Fruit fly (Drosophila melanogaster): ENCODE measurements around the gene Iml1.

The Iml1 gene

DNA sequence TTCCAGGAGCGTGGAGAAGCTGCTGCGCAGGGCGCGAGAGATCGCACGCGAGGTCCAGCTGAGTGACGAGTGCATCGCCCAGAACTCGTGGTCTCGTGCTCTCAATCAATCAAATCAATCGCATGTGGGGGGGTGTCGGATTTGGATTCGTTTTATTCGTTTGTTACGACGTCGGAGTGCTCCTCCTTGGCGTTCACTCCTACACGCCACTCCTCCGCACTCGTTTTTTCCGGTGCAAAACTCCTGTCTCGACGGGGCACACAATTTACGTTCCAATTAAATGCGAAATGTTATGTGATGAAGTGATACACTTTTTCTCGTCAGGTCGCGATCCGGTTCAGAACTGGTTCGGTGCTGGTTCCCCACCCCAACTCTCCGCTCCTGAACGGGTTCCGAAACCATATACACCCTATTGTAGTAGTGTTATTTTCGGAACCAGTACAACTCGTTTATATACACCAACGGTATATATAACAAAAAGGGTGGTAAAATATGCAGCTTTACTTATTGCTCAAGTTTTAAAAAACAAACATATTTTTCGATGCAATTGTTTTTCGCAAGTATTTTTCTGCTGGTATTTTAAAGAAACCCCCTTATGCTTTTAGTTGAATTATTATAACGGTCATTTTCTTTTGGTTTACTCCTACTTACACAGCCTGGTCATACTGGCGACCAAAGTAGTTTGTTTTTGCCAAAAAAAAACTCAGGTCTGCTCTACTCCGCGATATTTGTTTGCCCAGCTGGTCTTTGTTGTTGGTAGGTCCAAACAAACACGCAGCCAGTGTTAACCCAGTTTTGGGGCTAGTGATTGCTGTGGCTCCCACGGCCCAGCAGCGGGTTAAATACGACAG is 2.9 kb upstream of the Iml1 start, which contains the start of the genes CG12091 and pns (continued):
- TF ChIP-seq CG2129 (GFP tag; IDR thresholded peaks at IDR 0.05; ENCODE audit: partially characterized antibody) (no peak), CG11456 (GFP tag; IDR thresholded peaks at IDR 0.05) (peak; percentile 74), Optix (GFP tag; IDR thresholded peaks at IDR 0.05) (no peak), CG11560 (tag; IDR thresholded peaks at IDR 0.05) (0 out of 3 replicates have a peak, but pooled peaks have one; percentile 10), Opbp (GFP tag; IDR thresholded peaks at IDR 0.05; ENCODE audit: partially characterized antibody) (peak; percentile 67; the same call in 2 of the 3 replicates), Antp (GFP tag; optimal IDR thresholded peaks at IDR 0.05) (peak; percentile 79), CG11695 (GFP tag; IDR thresholded peaks at IDR 0.05) (peak; percentile 65; the same call in 2 of the 3 replicates), Blimp-1 (GFP tag; optimal IDR thresholded peaks at IDR 0.05) (peak; percentile 65), HmgZ (tag; optimal IDR thresholded peaks at IDR 0.05) (peak; percentile 37), CG7271 (tag; optimal IDR thresholded peaks at IDR 0.05) (peak; percentile 52), Mes4 (GFP tag; optimal IDR thresholded peaks at IDR 0.05) (peak; percentile 62), CG6813 (GFP tag; optimal IDR thresholded peaks at IDR 0.05) (peak; percentile 31), Awh (GFP tag; IDR thresholded peaks at IDR 0.05) (no peak), sim (GFP tag; IDR thresholded peaks at IDR 0.05) (no peak), HLH54F (GFP tag; optimal IDR thresholded peaks at IDR 0.05) (peak; percentile 61), fd96Cb (tag; optimal IDR thresholded peaks at IDR 0.05) (peak; percentile 56), Spps (tag; optimal IDR thresholded peaks at IDR 0.05) (peak; percentile 9), CrebB (tag; optimal IDR thresholded peaks at IDR 0.05) (peak; percentile 62), lola (GFP tag; optimal IDR thresholded peaks at IDR 0.05) (peak in 1 of 3 experiments; percentile 60), Xbp1 (GFP tag; optimal IDR thresholded peaks at IDR 0.05) (peak; percentile 71), HmgD (GFP tag; optimal IDR thresholded peaks at IDR 0.05) (no peak), Fer3 (tag; optimal IDR thresholded peaks at IDR 0.05) (peak; percentile 56), dati (GFP tag; IDR thresholded peaks at IDR 0.05) (peak; percentile 22; the same call in 1 of the 2 replicates), CG3838 (GFP tag; optimal IDR thresholded peaks at IDR 0.05) (peak; percentile 48), CG13894 (tag; optimal IDR thresholded peaks at IDR 0.05) (no peak), CG7928 (GFP tag; optimal IDR thresholded peaks at IDR 0.05) (peak; percentile 58), Max (GFP tag; optimal IDR thresholded peaks at IDR 0.05) (peak; percentile 72), fru (optimal IDR thresholded peaks at IDR 0.05) (no peak), gro (GFP tag; optimal IDR thresholded peaks at IDR 0.05) (peak; percentile 72), CG8089 (GFP tag; optimal IDR thresholded peaks at IDR 0.05) (peak; percentile 56), sr (GFP tag; IDR thresholded peaks at IDR 0.05) (no peak), CG10462 (GFP tag; optimal IDR thresholded peaks at IDR 0.05) (peak; percentile 70), Sox100B (GFP tag; optimal IDR thresholded peaks at IDR 0.05) (no peak), CG18764 (GFP tag; optimal IDR thresholded peaks at IDR 0.05) (peak; percentile 56), org-1 (GFP tag; optimal IDR thresholded peaks at IDR 0.05) (peak; percentile 12), CG11696 (GFP tag; IDR thresholded peaks at IDR 0.05) (no peak), Dp (GFP tag; optimal IDR thresholded peaks at IDR 0.05) (peak; percentile 14), ems (GFP tag; optimal IDR thresholded peaks at IDR 0.05) (peak; percentile 71), CG12391 (tag; optimal IDR thresholded peaks at IDR 0.05) (peak; percentile 85), tup (GFP tag; optimal IDR thresholded peaks at IDR 0.05) (no peak), CG15269 (tag; optimal IDR thresholded peaks at IDR 0.05) (peak; percentile 66), prd (optimal IDR thresholded peaks at IDR 0.05) (no peak), prd (GFP tag; IDR thresholded peaks at IDR 0.05) (peak; percentile 68), pan (optimal IDR thresholded peaks at IDR 0.05) (no peak), pan (GFP tag; optimal IDR thresholded peaks at IDR 0.05 in 1 of 2, IDR thresholded peaks at IDR 0.05 in 1 of 2) (peak in 1 of 2 experiments; percentile 57), fd64A (GFP tag; optimal IDR thresholded peaks at IDR 0.05) (no peak), pho (GFP tag; optimal IDR thresholded peaks at IDR 0.05) (peak; percentile 66), Dll (GFP tag; IDR thresholded peaks at IDR 0.05; ENCODE audit: partially characterized antibody) (peak; percentile 41; the same call in 1 of the 4 replicates), CG7786 (GFP tag; optimal IDR thresholded peaks at IDR 0.05) (peak; percentile 57)

Measured in whole organism, embryonic.